Fruit fly (Drosophila melanogaster): Measurements from ENCODE around the gene Vps15.

Vps15 gene

dm6 chr3R:9227330-9227729 is 18.3 kb downstream of the Vps15 start (continued):
- peak; percentile 53 for TF ChIP-seq jing (GFP tag; optimal IDR thresholded peaks at IDR 0.05)
- TF ChIP-seq ato (GFP tag; IDR thresholded peaks at IDR 0.05; ENCODE audit: partially characterized antibody), result no peak
- TF ChIP-seq ci (GFP tag; IDR thresholded peaks at IDR 0.05), result peak; percentile 38; the same call in 2 of the 3 replicates
- TF ChIP-seq scrt (GFP tag; optimal IDR thresholded peaks at IDR 0.05), result peak; percentile 40
- TF ChIP-seq Nf-YA (GFP tag; IDR thresholded peaks at IDR 0.05), result peak; percentile 49; the same call in 1 of the 2 replicates
- peak; percentile 74 for TF ChIP-seq CG9215 (GFP tag; IDR thresholded peaks at IDR 0.05)
- TF ChIP-seq TFAM (GFP tag; optimal IDR thresholded peaks at IDR 0.05), result no peak
- peak; percentile 75 for TF ChIP-seq phol (tag; optimal IDR thresholded peaks at IDR 0.05)
- no peak for TF ChIP-seq CG9876 (GFP tag; optimal IDR thresholded peaks at IDR 0.05)
- peak; percentile 72 for TF ChIP-seq toy (GFP tag; IDR thresholded peaks at IDR 0.05)
- TF ChIP-seq CG6254 (GFP tag; optimal IDR thresholded peaks at IDR 0.05), result no peak
- no peak for TF ChIP-seq CG8089 (GFP tag; optimal IDR thresholded peaks at IDR 0.05)
- peak; percentile 73 for TF ChIP-seq CG4730 (GFP tag; IDR thresholded peaks at IDR 0.05)
- no peak for TF ChIP-seq CG7786 (GFP tag; optimal IDR thresholded peaks at IDR 0.05)
- peak; percentile 68 for TF ChIP-seq CG11247 (GFP tag; IDR thresholded peaks at IDR 0.05)
- 0 out of 2 replicates have a peak, but pooled peaks have one; percentile 44 for TF ChIP-seq Adf1 (GFP tag; IDR thresholded peaks at IDR 0.05)
- TF ChIP-seq Dek (tag; optimal IDR thresholded peaks at IDR 0.05), result peak; percentile 84
- TF ChIP-seq CG14050 (GFP tag; IDR thresholded peaks at IDR 0.05), result peak; percentile 69; the same call in 2 of the 3 replicates
- no peak for TF ChIP-seq knrl (GFP tag; IDR thresholded peaks at IDR 0.05; ENCODE audit: partially characterized antibody)
- peak; percentile 79 for TF ChIP-seq H2.0 (GFP tag; IDR thresholded peaks at IDR 0.05)
- peak; percentile 50 for TF ChIP-seq ewg (GFP tag; optimal IDR thresholded peaks at IDR 0.05)
- TF ChIP-seq CG3726 (GFP tag; IDR thresholded peaks at IDR 0.05), result 0 out of 3 replicates have a peak, but pooled peaks have one; percentile 41
- peak in 1 of 2 experiments; percentile 13 for TF ChIP-seq Eip74EF (GFP tag; optimal IDR thresholded peaks at IDR 0.05)
- peak; percentile 55 for TF ChIP-seq Abd-B (GFP tag; optimal IDR thresholded peaks at IDR 0.05)
- 0 out of 2 replicates have a peak, but pooled peaks have one; percentile 20 for TF ChIP-seq Lim3 (GFP tag; IDR thresholded peaks at IDR 0.05)
- no peak for TF ChIP-seq CG7963 (GFP tag; IDR thresholded peaks at IDR 0.05; ENCODE audit: partially characterized antibody)
- TF ChIP-seq HLH54F (GFP tag; optimal IDR thresholded peaks at IDR 0.05), result peak; percentile 12
- TF ChIP-seq CG32767 (GFP tag; IDR thresholded peaks at IDR 0.05), result peak; percentile 69
- TF ChIP-seq gcm (GFP tag; optimal IDR thresholded peaks at IDR 0.05), result peak; percentile 7
- no peak for TF ChIP-seq CG3163 (GFP tag; optimal IDR thresholded peaks at IDR 0.05)
- peak; percentile 26; the same call in 1 of the 2 replicates for TF ChIP-seq wor (GFP tag; IDR thresholded peaks at IDR 0.05)
- no peak for TF ChIP-seq Lhr (GFP tag; optimal IDR thresholded peaks at IDR 0.05)
- TF ChIP-seq Vsx1 (GFP tag; optimal IDR thresholded peaks at IDR 0.05), result no peak
- peak; percentile 79 for TF ChIP-seq CG3281 (GFP tag; optimal IDR thresholded peaks at IDR 0.05)
- TF ChIP-seq CG4820 (GFP tag; optimal IDR thresholded peaks at IDR 0.05), result peak; percentile 43
- TF ChIP-seq Xrp1 (GFP tag; IDR thresholded peaks at IDR 0.05), result peak; percentile 67; the same call in 1 of the 2 replicates
- TF ChIP-seq CG10274 (GFP tag; optimal IDR thresholded peaks at IDR 0.05), result peak; percentile 98
- no peak for TF ChIP-seq CG2199 (GFP tag; IDR thresholded peaks at IDR 0.05)
- TF ChIP-seq CG8359 (GFP tag; optimal IDR thresholded peaks at IDR 0.05; ENCODE audit: borderline replicate concordance), result peak; percentile 2
- peak; percentile 77 for TF ChIP-seq CG11695 (GFP tag; IDR thresholded peaks at IDR 0.05)
- no peak; the same call in 1 of the 2 replicates for TF ChIP-seq rib (GFP tag; IDR thresholded peaks at IDR 0.05)
- TF ChIP-seq Asciz (GFP tag; optimal IDR thresholded peaks at IDR 0.05), result no peak
- TF ChIP-seq zfh2 (GFP tag; optimal IDR thresholded peaks at IDR 0.05), result peak; percentile 29
- peak; percentile 29 for TF ChIP-seq CG6654 (GFP tag; optimal IDR thresholded peaks at IDR 0.05)
- no peak for TF ChIP-seq hbn (GFP tag; IDR thresholded peaks at IDR 0.05; ENCODE audit: partially characterized antibody)
- TF ChIP-seq CG9817 (tag; optimal IDR thresholded peaks at IDR 0.05), result peak; percentile 64
- TF ChIP-seq Ptx1 (GFP tag; IDR thresholded peaks at IDR 0.05), result peak; percentile 86
- TF ChIP-seq CG14710 (tag; optimal IDR thresholded peaks at IDR 0.05), result peak; percentile 17
- peak; percentile 39; the same call in 1 of the 2 replicates for TF ChIP-seq CG5953 (GFP tag; IDR thresholded peaks at IDR 0.05)
- no peak for TF ChIP-seq CG16863 (GFP tag; optimal IDR thresholded peaks at IDR 0.05)

Data from whole organism, embryonic.